Worm (Caenorhabditis elegans) whole organism, L3 larva: ENCODE results near the gene R193.6.

Experiments
- aly-2 ChIP-seq: fragments of 150-350 bp; optimal IDR thresholded peaks from 2 replicates; lab custom pipeline; 2014; ENCODE audit warnings: missing biosample characterization, missing genetic modification characterization
- ama-1 ChIP-seq: fragments of 150-350 bp; optimal IDR thresholded peaks from 2 replicates; lab custom pipeline; 2018
- ceh-82 ChIP-seq: fragments of 150-350 bp; optimal IDR thresholded peaks from 2 replicates; lab custom pipeline; 2014; ENCODE audit warnings: missing biosample characterization, missing genetic modification characterization
- ceh-9 ChIP-seq: sonication (generic microtip); optimal IDR thresholded peaks from 2 replicates; lab custom pipeline; 2018; ENCODE audit warnings: missing biosample characterization, missing genetic modification characterization
- egl-27 ChIP-seq: sonication (generic microtip); optimal IDR thresholded peaks from 4 replicates; lab custom pipeline; 2017; ENCODE audit warnings: missing biosample characterization, missing genetic modification reagents, missing genetic modification characterization
- elt-3 ChIP-seq, 3 experiments: fragments of 150-350 bp in 1 of 3; sonication (generic microtip) in 2 of 3; optimal IDR thresholded peaks; 2 replicates in 2 of 3; 4 replicates in 1 of 3; lab custom pipeline; 2014 to 2017; ENCODE audit warnings: missing biosample characterization in 3 of 3, missing genetic modification characterization in 3 of 3
- nhr-11 ChIP-seq: fragments of 150-350 bp; optimal IDR thresholded peaks from 2 replicates; lab custom pipeline; 2014; ENCODE audit warnings: missing biosample characterization, missing genetic modification characterization
- nhr-28 ChIP-seq: fragments of 150-350 bp; optimal IDR thresholded peaks from 2 replicates; lab custom pipeline; 2014; ENCODE audit warnings: missing biosample characterization, missing genetic modification characterization
- nhr-76 ChIP-seq: fragments of 150-350 bp; sonication (generic microtip); optimal IDR thresholded peaks from 5 replicates; lab custom pipeline; 2014; ENCODE audit warnings: missing biosample characterization, missing genetic modification characterization
- pha-4 ChIP-seq: fragments of 150-350 bp; optimal IDR thresholded peaks from 2 replicates; lab custom pipeline; 2014; ENCODE audit warnings: missing biosample characterization, missing genetic modification reagents, missing genetic modification characterization
- snpc-4 ChIP-seq: fragments of 150-350 bp; optimal IDR thresholded peaks from 2 replicates; lab custom pipeline; 2014; ENCODE audit warnings: missing biosample characterization, missing genetic modification characterization
- unc-39 ChIP-seq: sonication (generic microtip); optimal IDR thresholded peaks from 4 replicates; lab custom pipeline; 2017; ENCODE audit warnings: missing biosample characterization, missing genetic modification characterization
- unc-62 ChIP-seq: fragments of 150-350 bp; sonication (generic microtip); optimal IDR thresholded peaks from 4 replicates; lab custom pipeline; 2014; ENCODE audit warnings: missing biosample characterization, missing genetic modification reagents, missing genetic modification characterization
- zag-1 ChIP-seq: fragments of 150-350 bp; optimal IDR thresholded peaks from 2 replicates; lab custom pipeline; 2014; ENCODE audit warnings: missing biosample characterization, missing genetic modification characterization

DNA sequence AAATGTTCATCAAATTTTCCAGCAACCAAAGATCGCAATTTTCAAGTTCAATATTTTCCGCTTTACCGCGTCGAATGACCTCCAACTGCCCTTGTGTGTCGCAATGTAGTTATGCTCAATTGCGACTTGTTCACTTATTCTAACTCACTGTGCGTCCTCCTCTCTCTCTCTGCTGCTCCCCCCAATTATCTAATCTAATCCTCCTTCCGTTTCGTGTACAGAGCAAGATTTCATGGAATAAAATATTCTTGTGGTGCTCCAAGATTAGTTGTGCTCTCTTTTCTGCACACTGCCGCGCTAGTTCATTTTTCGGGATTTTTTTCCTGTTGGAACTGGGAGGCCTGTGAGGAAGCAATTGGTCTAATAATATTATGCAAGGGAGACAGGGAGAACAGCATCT lies 35.4 kb downstream of the R193.6 start:
- TF ChIP-seq ceh-9 (tag; lab: Kevin White, UChicago) = no peak
- TF ChIP-seq elt-3 (tag; optimal IDR thresholded peaks at IDR 0.05; lab: Kevin White, UChicago) = no peak
- TF ChIP-seq nhr-28 (tag; lab: Kevin White, UChicago) = no peak
- TF ChIP-seq nhr-76 (tag; lab: Kevin White, UChicago) = no peak
- TF ChIP-seq snpc-4 (tag; lab: Kevin White, UChicago) = no peak
- no peak for TF ChIP-seq zag-1 (tag; lab: Kevin White, UChicago)
- TF ChIP-seq ama-1 (lab: Kevin White, UChicago) = no peak
- no peak for TF ChIP-seq unc-62 (GFP tag; lab: Kevin White, UChicago)
- no peak for TF ChIP-seq egl-27 (tag; lab: Kevin White, UChicago)
- no peak for TF ChIP-seq ceh-82 (tag; lab: Kevin White, UChicago)
- TF ChIP-seq unc-39 (tag; lab: Kevin White, UChicago) = no peak
- TF ChIP-seq aly-2 (tag; lab: Kevin White, UChicago) = no peak
- TF ChIP-seq nhr-11 (tag; lab: Kevin White, UChicago) = no peak
- no peak for TF ChIP-seq pha-4 (tag; lab: Kevin White, UChicago)
